In genomic region chrV:9794997-9795396, ce11 we compare ENCODE assay signal across 5 worm cellular contexts.
TF ChIP-seq lines count a peak whose summit lies in the region.

No protein-coding gene starts in this region.

TF ChIP-seq in whole organism, L1 larva, 84 proteins besides CTCF, POLR2A, EP300 and RAD21:
- no peak for TF ChIP-seq F16B12.6 (tag; optimal IDR thresholded peaks at IDR 0.05; lab: Kevin White, UChicago)
- TF ChIP-seq elt-2 (tag; optimal IDR thresholded peaks at IDR 0.05; lab: Kevin White, UChicago) = peak; percentile 7
- TF ChIP-seq nhr-20 (tag; optimal IDR thresholded peaks at IDR 0.05; lab: Kevin White, UChicago) = no peak
- peak; percentile 46 for TF ChIP-seq dsc-1 (tag; optimal IDR thresholded peaks at IDR 0.05; lab: Kevin White, UChicago)
- TF ChIP-seq unc-86 (tag; optimal IDR thresholded peaks at IDR 0.05; lab: Kevin White, UChicago) = no peak
- TF ChIP-seq pax-3 (tag; optimal IDR thresholded peaks at IDR 0.05; lab: Kevin White, UChicago) = peak; percentile 39
- TF ChIP-seq nhr-71 (tag; optimal IDR thresholded peaks at IDR 0.05; lab: Kevin White, UChicago) = peak; percentile 42
- peak in 1 of 2 experiments; percentile 8 for TF ChIP-seq lsy-2 (tag; optimal IDR thresholded peaks at IDR 0.05; lab: Kevin White, UChicago)
- no peak for TF ChIP-seq mab-9 (GFP tag; IDR thresholded peaks at IDR 0.05; lab: Robert Waterston, UW)
- TF ChIP-seq irx-1 (tag; optimal IDR thresholded peaks at IDR 0.05; lab: Kevin White, UChicago) = no peak
- peak; percentile 11 for TF ChIP-seq nhr-47 (tag; optimal IDR thresholded peaks at IDR 0.05; lab: Kevin White, UChicago)
- TF ChIP-seq fkh-8 (tag; optimal IDR thresholded peaks at IDR 0.05; lab: Kevin White, UChicago) = peak; percentile 62
- TF ChIP-seq mep-1 (tag; optimal IDR thresholded peaks at IDR 0.05; lab: Kevin White, UChicago) = no peak
TF ChIP-seq in whole organism, L1 larva: peak in this region for 7.

TF ChIP-seq in whole organism, L2 larva, 48 proteins besides CTCF, POLR2A, EP300 and RAD21:
- peak; percentile 9 for TF ChIP-seq sma-9 (GFP tag; optimal IDR thresholded peaks at IDR 0.05; lab: Kevin White, UChicago)
- TF ChIP-seq sma-9 (tag; optimal IDR thresholded peaks at IDR 0.05; lab: Kevin White, UChicago) = no peak
- no peak for TF ChIP-seq mdl-1 (tag; optimal IDR thresholded peaks at IDR 0.05; lab: Kevin White, UChicago)
TF ChIP-seq in whole organism, L2 larva: peak in this region for 1.

TF ChIP-seq in whole organism, L3 larva, 47 proteins besides CTCF, POLR2A, EP300 and RAD21:
- TF ChIP-seq elt-2 (tag; optimal IDR thresholded peaks at IDR 0.05; lab: Kevin White, UChicago) = peak; percentile 23
- TF ChIP-seq ztf-11 (tag; optimal IDR thresholded peaks at IDR 0.05; lab: Kevin White, UChicago) = no peak
TF ChIP-seq in whole organism, L3 larva: peak in this region for 1.

TF ChIP-seq in whole organism, L4 larva, 104 proteins besides CTCF, POLR2A, EP300 and RAD21:
- TF ChIP-seq dmd-6 (GFP tag; IDR thresholded peaks at IDR 0.05; lab: Robert Waterston, UW) (peak; percentile 56), dve-1 (tag; optimal IDR thresholded peaks at IDR 0.05; lab: Kevin White, UChicago; ENCODE audit: insufficient read depth) (peak; percentile 65), nhr-28 (tag; optimal IDR thresholded peaks at IDR 0.05; lab: Kevin White, UChicago) (no peak), dmd-8 (GFP tag; IDR thresholded peaks at IDR 0.05; lab: Robert Waterston, UW) (no peak), F10B5.3 (tag; optimal IDR thresholded peaks at IDR 0.05; lab: Kevin White, UChicago) (no peak)

TF ChIP-seq in whole organism, young adult, 124 proteins besides CTCF, POLR2A, EP300 and RAD21:
- TF ChIP-seq let-607 (tag; optimal IDR thresholded peaks at IDR 0.05; lab: Kevin White, UChicago) = peak in 1 of 2 experiments; percentile 52
- peak; percentile 30 for TF ChIP-seq nhr-80 (tag; optimal IDR thresholded peaks at IDR 0.05; lab: Kevin White, UChicago)
- no peak for TF ChIP-seq pha-4 (tag; optimal IDR thresholded peaks at IDR 0.05; lab: Kevin White, UChicago)
